Fruit fly (Drosophila melanogaster) whole organism, adult: Measurements from ENCODE around the gene CG17717.
A peak's percentile ranks its signal among the peaks of the same experiment; 100 is the strongest.

ENCODE experiments used
- CG11617 ChIP-seq: fragments of 200-800 bp; sonication (Bioruptor generic); optimal IDR thresholded peaks from 2 replicates; lab custom pipeline; 2017; ENCODE audit warnings: mild to moderate bottlenecking, missing biosample characterization, missing genetic modification reagents, missing genetic modification characterization
- CG12768 ChIP-seq: fragments of 200-800 bp; sonication (Bioruptor generic); optimal IDR thresholded peaks from 2 replicates; lab custom pipeline; 2017; ENCODE audit warnings: missing biosample characterization, missing genetic modification characterization, mild to moderate bottlenecking, moderate library complexity, missing genetic modification reagents
- CG14711 ChIP-seq: fragments of 200-800 bp; sonication (Bioruptor generic); optimal IDR thresholded peaks from 2 replicates; lab custom pipeline; 2018; ENCODE audit warnings: missing biosample characterization, mild to moderate bottlenecking, missing genetic modification characterization, moderate library complexity
- CG1620 ChIP-seq: fragments of 200-800 bp; sonication (Bioruptor generic); optimal IDR thresholded peaks from 2 replicates; lab custom pipeline; 2016; ENCODE audit warnings: missing biosample characterization, missing genetic modification characterization
- CG33017 ChIP-seq: fragments of 200-800 bp; sonication (Bioruptor generic); optimal IDR thresholded peaks from 2 replicates; lab custom pipeline; 2018; ENCODE audit warnings: missing biosample characterization, mild to moderate bottlenecking, missing genetic modification characterization, moderate library complexity
- CG5204 ChIP-seq: fragments of 200-800 bp; sonication (Bioruptor generic); optimal IDR thresholded peaks from 2 replicates; lab custom pipeline; 2016; ENCODE audit warnings: missing biosample characterization, missing genetic modification characterization
- CG7045 ChIP-seq: fragments of 200-800 bp; sonication (Bioruptor generic); optimal IDR thresholded peaks from 2 replicates; lab custom pipeline; 2017; ENCODE audit warnings: missing biosample characterization, mild to moderate bottlenecking, missing genetic modification characterization
- CG7101 ChIP-seq: fragments of 200-800 bp; sonication (Bioruptor generic); optimal IDR thresholded peaks from 2 replicates; lab custom pipeline; 2018; ENCODE audit warnings: missing biosample characterization, mild to moderate bottlenecking, missing genetic modification characterization, moderate library complexity
- Clk ChIP-seq: fragments of 200-800 bp; sonication (Bioruptor generic); optimal IDR thresholded peaks from 2 replicates; lab custom pipeline; 2017; ENCODE audit warnings: missing biosample characterization, missing genetic modification characterization
- Crg-1 ChIP-seq: fragments of 200-800 bp; sonication (Bioruptor generic); optimal IDR thresholded peaks from 2 replicates; lab custom pipeline; 2016; ENCODE audit warnings: missing biosample characterization, missing genetic modification characterization
- Hr96 ChIP-seq: fragments of 200-800 bp; sonication (Bioruptor generic); optimal IDR thresholded peaks from 2 replicates; lab custom pipeline; 2016; ENCODE audit warnings: missing biosample characterization, missing genetic modification characterization
- Mnt ChIP-seq: fragments of 200-800 bp; sonication (Bioruptor generic); optimal IDR thresholded peaks from 2 replicates; lab custom pipeline; 2016; ENCODE audit warnings: missing biosample characterization, mild to moderate bottlenecking, missing genetic modification characterization
- bab1 ChIP-seq: fragments of 200-800 bp; sonication (Bioruptor generic); optimal IDR thresholded peaks from 3 replicates; lab custom pipeline; 2019; ENCODE audit warnings: missing biosample characterization, mild to moderate bottlenecking, missing genetic modification characterization, moderate library complexity
- cic ChIP-seq: fragments of 200-800 bp; sonication (Bioruptor generic); optimal IDR thresholded peaks from 2 replicates; lab custom pipeline; 2017; ENCODE audit warnings: missing biosample characterization, mild to moderate bottlenecking, missing genetic modification characterization, moderate library complexity
- cnc ChIP-seq, 2 experiments: fragments of >200 bp; optimal IDR thresholded peaks; 2 replicates each; lab custom pipeline; 2017
- kay ChIP-seq: fragments of 200-800 bp; sonication (Bioruptor generic); peaks from one replicate; lab custom pipeline; 2016; ENCODE audit warnings: missing biosample characterization, missing genetic modification characterization, borderline replicate concordance
- ovo ChIP-seq: fragments of 200-800 bp; sonication (Bioruptor generic); optimal IDR thresholded peaks from 2 replicates; lab custom pipeline; 2016; ENCODE audit warnings: missing biosample characterization, missing genetic modification characterization
- pad ChIP-seq: fragments of 200-800 bp; sonication (Bioruptor generic); optimal IDR thresholded peaks from 3 replicates; lab custom pipeline; 2017; ENCODE audit warnings: missing biosample characterization, missing genetic modification characterization, mild to moderate bottlenecking, moderate library complexity, missing genetic modification reagents
- tj ChIP-seq: fragments of 200-800 bp; sonication (Bioruptor generic); optimal IDR thresholded peaks from 3 replicates; lab custom pipeline; 2017; ENCODE audit warnings: missing biosample characterization, mild to moderate bottlenecking, missing genetic modification characterization, moderate library complexity
- toe ChIP-seq: fragments of 200-800 bp; sonication (Bioruptor generic); optimal IDR thresholded peaks from 2 replicates; lab custom pipeline; 2016; ENCODE audit warnings: missing biosample characterization, missing genetic modification characterization

The CG17717 gene

dm6 chrX:6590681-6591289, 1.7 kb downstream of the CG17717 start, which contains the start of gene Pat1:
Pat1 (plus strand) TSS chrX:6590776.
- TF ChIP-seq CG7101 (tag; lab: Kevin White, UChicago): peak; percentile 17
- TF ChIP-seq CG5204 (GFP tag; lab: Kevin White, UChicago): no peak
- TF ChIP-seq CG33017 (tag; lab: Kevin White, UChicago): no peak
- TF ChIP-seq Mnt: peak; percentile 24
- no peak for TF ChIP-seq cic (GFP tag; lab: Kevin White, UChicago)
- TF ChIP-seq bab1 (GFP tag; lab: Kevin White, UChicago): peak; percentile 73
- no peak for TF ChIP-seq CG7045
- TF ChIP-seq CG11617 (GFP tag; lab: Kevin White, UChicago): peak; percentile 1
- peak; percentile 8 for TF ChIP-seq CG14711
- no peak for TF ChIP-seq Hr96 (GFP tag; lab: Kevin White, UChicago)
- TF ChIP-seq cnc (optimal IDR thresholded peaks at IDR 0.05; lab: Kevin White, UChicago): no peak
- no peak for TF ChIP-seq CG1620 (GFP tag; lab: Kevin White, UChicago)

DNA sequence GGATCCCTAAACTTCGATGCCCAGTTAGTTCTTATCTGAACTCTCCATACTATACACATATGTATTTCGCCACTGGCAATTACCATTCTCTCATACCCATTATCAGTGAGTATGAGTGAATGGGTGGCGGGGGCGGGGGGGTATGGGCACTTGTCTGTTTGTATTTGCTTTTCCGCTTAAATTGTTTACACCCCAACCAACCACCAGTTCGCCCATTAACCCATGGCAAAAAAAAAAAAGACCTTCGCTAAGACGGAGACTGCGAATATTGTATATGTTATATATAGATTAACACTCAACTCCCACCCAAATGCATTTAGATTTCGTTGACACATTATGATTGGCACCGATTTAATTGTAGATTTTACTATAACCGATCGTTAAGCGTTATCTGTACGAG, 3.0 kb downstream of the CG17717 start:
- peak; percentile 64 for TF ChIP-seq ovo
- TF ChIP-seq bab1 (GFP tag; lab: Kevin White, UChicago): no peak
- TF ChIP-seq CG7101 (tag; lab: Kevin White, UChicago): peak; percentile 84
- no peak for TF ChIP-seq cnc (optimal IDR thresholded peaks at IDR 0.05; lab: Kevin White, UChicago)
- peak; percentile 37 for TF ChIP-seq CG7045
- TF ChIP-seq Crg-1 (GFP tag; lab: Kevin White, UChicago): peak; percentile 65
- no peak for TF ChIP-seq Mnt
- TF ChIP-seq CG5204 (GFP tag; lab: Kevin White, UChicago): no peak
- peak; percentile 53 for TF ChIP-seq CG33017 (tag; lab: Kevin White, UChicago)
- peak; percentile 65 for TF ChIP-seq pad
- peak; percentile 49 for TF ChIP-seq kay (GFP tag; lab: Kevin White, UChicago)
- TF ChIP-seq tj (GFP tag; lab: Kevin White, UChicago): peak; percentile 42
- TF ChIP-seq CG11617 (GFP tag; lab: Kevin White, UChicago): peak; percentile 58
- peak; percentile 42 for TF ChIP-seq CG14711
- peak; percentile 17 for TF ChIP-seq Clk (GFP tag; lab: Kevin White, UChicago)
- no peak for TF ChIP-seq Hr96 (GFP tag; lab: Kevin White, UChicago)
- no peak for TF ChIP-seq cic (GFP tag; lab: Kevin White, UChicago)
- peak; percentile 51 for TF ChIP-seq CG12768 (GFP tag; lab: Kevin White, UChicago)
- no peak for TF ChIP-seq CG1620 (GFP tag; lab: Kevin White, UChicago)
- no peak for TF ChIP-seq toe (GFP tag; lab: Kevin White, UChicago)

DNA sequence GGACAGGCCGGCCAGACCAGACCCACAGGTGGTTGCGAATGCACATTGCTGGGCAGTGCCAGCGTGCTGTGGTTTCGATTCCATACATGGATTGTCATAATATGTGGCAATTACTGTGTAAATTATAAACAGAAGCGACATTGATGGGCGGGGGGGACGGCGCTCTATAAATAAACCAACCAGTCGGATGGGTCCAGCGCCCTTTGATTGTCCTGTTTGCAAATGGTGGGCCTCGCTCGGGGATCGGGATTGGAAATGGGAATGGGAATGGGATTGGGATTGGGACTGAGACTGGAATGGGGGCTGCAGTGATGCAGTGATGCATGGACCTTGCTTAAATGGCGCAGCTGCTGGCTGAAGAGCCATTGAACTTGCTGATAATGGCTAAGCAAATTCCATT, 3.7 kb downstream of the CG17717 start:
- TF ChIP-seq CG11617 (GFP tag; lab: Kevin White, UChicago) (no peak), cnc (optimal IDR thresholded peaks at IDR 0.05; lab: Kevin White, UChicago) (no peak), toe (GFP tag; lab: Kevin White, UChicago) (no peak), CG14711 (no peak), Crg-1 (GFP tag; lab: Kevin White, UChicago) (no peak), kay (GFP tag; lab: Kevin White, UChicago) (no peak), pad (no peak), CG12768 (GFP tag; lab: Kevin White, UChicago) (no peak), CG7101 (tag; lab: Kevin White, UChicago) (no peak), CG1620 (GFP tag; lab: Kevin White, UChicago) (no peak)

DNA sequence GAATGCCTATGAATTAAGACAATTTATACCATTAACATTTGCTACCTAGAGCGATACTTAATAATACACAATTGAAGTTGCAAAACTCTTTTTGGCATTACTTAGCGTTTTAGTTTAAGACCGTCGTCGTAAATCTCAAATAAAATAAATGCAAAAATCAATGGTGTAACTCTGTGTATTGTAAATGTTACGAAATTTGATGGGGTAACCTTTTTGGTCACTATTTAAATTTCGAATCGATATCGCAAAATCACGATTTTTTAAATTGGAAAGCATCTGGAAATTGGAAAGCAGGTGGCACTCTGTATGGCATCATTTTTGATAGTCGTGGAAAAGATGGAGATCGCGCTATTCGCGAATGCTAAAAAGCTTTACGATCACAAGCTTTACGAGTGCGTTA, 7.7 kb downstream of the CG17717 start, which contains the start of gene APC7:
TSS of gene APC7 (plus strand) at position 301 of the 400 bp plus-strand sequence.
- no peak for TF ChIP-seq CG5204 (GFP tag; lab: Kevin White, UChicago)
- no peak for TF ChIP-seq CG7101 (tag; lab: Kevin White, UChicago)
- TF ChIP-seq toe (GFP tag; lab: Kevin White, UChicago): no peak
- TF ChIP-seq Mnt: no peak
- TF ChIP-seq cnc (optimal IDR thresholded peaks at IDR 0.05; lab: Kevin White, UChicago): no peak
- no peak for TF ChIP-seq pad
- no peak for TF ChIP-seq ovo
- TF ChIP-seq CG14711: no peak
- TF ChIP-seq Crg-1 (GFP tag; lab: Kevin White, UChicago): no peak
- TF ChIP-seq CG33017 (tag; lab: Kevin White, UChicago): no peak

DNA sequence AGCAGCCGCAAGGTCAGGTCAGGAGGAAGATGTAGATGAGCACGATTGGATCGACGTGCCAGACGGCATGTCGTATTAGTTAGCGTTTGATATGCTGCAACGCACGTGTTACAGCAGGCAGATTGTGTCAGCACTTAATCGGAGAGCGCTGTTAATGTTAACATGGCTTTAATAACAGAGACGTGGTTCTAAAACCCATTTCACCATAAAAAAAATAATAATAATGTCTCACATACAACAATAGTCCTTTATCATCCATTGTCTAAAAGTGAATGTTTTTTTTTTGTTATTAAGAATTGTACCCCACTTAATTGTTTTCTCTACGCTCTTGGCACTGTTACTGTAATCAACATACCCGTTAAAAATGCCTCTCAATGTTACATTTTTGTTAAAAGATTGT, 10.1 kb downstream of the CG17717 start:
- peak; percentile 78 for TF ChIP-seq CG1620 (GFP tag; lab: Kevin White, UChicago)
- peak; percentile 87 for TF ChIP-seq pad
- no peak for TF ChIP-seq ovo
- TF ChIP-seq CG14711: peak; percentile 98
- peak; percentile 59 for TF ChIP-seq Clk (GFP tag; lab: Kevin White, UChicago)
- peak; percentile 88 for TF ChIP-seq CG7045
- TF ChIP-seq Crg-1 (GFP tag; lab: Kevin White, UChicago): no peak
- TF ChIP-seq Hr96 (GFP tag; lab: Kevin White, UChicago): peak; percentile 89
- peak; percentile 83 for TF ChIP-seq bab1 (GFP tag; lab: Kevin White, UChicago)
- no peak for TF ChIP-seq tj (GFP tag; lab: Kevin White, UChicago)
- peak; percentile 48 for TF ChIP-seq CG11617 (GFP tag; lab: Kevin White, UChicago)
- no peak for TF ChIP-seq cnc (optimal IDR thresholded peaks at IDR 0.05; lab: Kevin White, UChicago)
- peak; percentile 69 for TF ChIP-seq kay (GFP tag; lab: Kevin White, UChicago)
- TF ChIP-seq cic (GFP tag; lab: Kevin White, UChicago): peak; percentile 53
- TF ChIP-seq toe (GFP tag; lab: Kevin White, UChicago): peak; percentile 78
- TF ChIP-seq CG7101 (tag; lab: Kevin White, UChicago): peak; percentile 72
- TF ChIP-seq Mnt: no peak
- TF ChIP-seq CG33017 (tag; lab: Kevin White, UChicago): no peak
- TF ChIP-seq CG12768 (GFP tag; lab: Kevin White, UChicago): peak; percentile 94
- no peak for TF ChIP-seq CG5204 (GFP tag; lab: Kevin White, UChicago)
